Worm (Caenorhabditis elegans): ENCODE measurements around the gene snx-1.

The snx-1 gene

DNA sequence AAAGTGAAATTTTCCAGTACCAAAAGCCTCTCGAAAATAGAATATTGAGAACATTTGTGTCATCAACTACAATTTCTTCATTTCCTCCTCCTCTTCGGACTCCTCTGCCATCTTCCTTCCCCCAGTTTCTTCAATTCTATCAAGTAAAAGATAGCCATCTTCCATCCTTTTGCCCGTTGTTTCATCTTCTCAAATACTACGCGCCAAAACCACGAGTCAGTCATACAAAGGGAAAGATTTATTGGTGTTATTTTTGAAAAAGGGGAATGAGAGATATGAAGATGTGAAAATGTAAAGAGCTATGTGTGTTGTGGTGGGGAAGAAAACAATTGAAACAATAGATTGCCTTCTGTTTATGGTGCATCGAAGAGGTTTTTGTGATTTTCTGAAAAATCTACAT is 6.6 kb upstream of the snx-1 start:
- no peak for TF ChIP-seq med-1 (GFP tag; optimal IDR thresholded peaks at IDR 0.05; ENCODE audit: insufficient read depth)

DNA sequence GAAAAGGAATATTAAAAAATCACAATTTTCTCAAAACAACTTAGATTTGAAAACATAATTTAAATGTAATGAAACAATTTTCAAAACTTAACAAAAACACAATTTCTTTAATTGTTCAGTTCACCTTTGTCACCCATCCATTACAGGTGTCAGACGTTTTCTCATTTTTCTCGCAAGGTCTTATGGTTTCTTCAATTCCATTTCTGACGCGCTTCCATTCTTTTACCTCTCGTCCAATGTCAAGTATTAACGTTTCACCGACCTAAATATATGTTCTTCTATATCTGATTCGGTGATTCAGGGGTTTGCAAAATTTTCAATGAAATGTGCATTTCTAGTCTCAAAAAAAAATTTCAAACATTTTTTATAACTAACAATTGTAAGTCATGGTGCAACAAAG is 5.3 kb upstream of the snx-1 start:
- TF ChIP-seq flt-1 (GFP tag; IDR thresholded peaks at IDR 0.05) (no peak), med-1 (GFP tag; optimal IDR thresholded peaks at IDR 0.05; ENCODE audit: insufficient read depth) (no peak), cog-1 (tag; optimal IDR thresholded peaks at IDR 0.05) (no peak), ztf-29 (GFP tag; IDR thresholded peaks at IDR 0.05) (no peak), tab-1 (GFP tag; IDR thresholded peaks at IDR 0.05) (no peak)

DNA sequence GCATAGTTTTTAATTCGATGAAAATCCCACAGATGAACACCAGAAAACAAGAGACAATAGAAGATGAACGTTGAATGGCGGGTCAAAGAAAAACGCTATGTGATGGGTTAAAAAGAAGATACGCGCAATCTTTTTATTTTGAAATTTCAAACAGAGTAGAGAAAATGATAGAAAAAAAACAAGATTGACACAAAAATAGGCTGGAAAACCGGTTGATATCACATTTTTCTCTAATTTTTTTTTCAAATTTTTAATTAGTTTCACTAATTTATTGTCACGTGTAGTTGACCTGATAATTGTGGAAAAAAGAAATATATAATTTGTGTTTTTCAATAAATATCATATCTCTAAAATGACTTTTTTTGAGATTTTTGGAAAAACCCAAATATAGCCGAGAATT is 4.6 kb upstream of the snx-1 start, which contains the start of gene C05D9.9:
TSS of gene C05D9.9 (minus strand) at position 101 of the 400 bp plus-strand sequence.
- no peak for TF ChIP-seq med-1 (GFP tag; optimal IDR thresholded peaks at IDR 0.05; ENCODE audit: insufficient read depth)
- TF ChIP-seq cog-1 (tag; optimal IDR thresholded peaks at IDR 0.05), result no peak
- no peak for TF ChIP-seq ztf-29 (GFP tag; IDR thresholded peaks at IDR 0.05)
- TF ChIP-seq flt-1 (GFP tag; IDR thresholded peaks at IDR 0.05), result no peak
- no peak for TF ChIP-seq T22C8.4 (GFP tag; IDR thresholded peaks at IDR 0.05)
- TF ChIP-seq klf-2 (GFP tag; conservative IDR thresholded peaks at IDR 0.05), result no peak
- no peak for TF ChIP-seq ref-1 (GFP tag; conservative IDR thresholded peaks at IDR 0.05)
- no peak for TF ChIP-seq tab-1 (GFP tag; IDR thresholded peaks at IDR 0.05)
- TF ChIP-seq ztf-23 (GFP tag; IDR thresholded peaks at IDR 0.05), result no peak

- TF ChIP-seq ztf-23 (GFP tag; IDR thresholded peaks at IDR 0.05) (no peak), ref-1 (GFP tag; conservative IDR thresholded peaks at IDR 0.05) (no peak), med-1 (GFP tag; optimal IDR thresholded peaks at IDR 0.05; ENCODE audit: insufficient read depth) (no peak), tab-1 (GFP tag; IDR thresholded peaks at IDR 0.05) (no peak)
These were observed 3.4 kb upstream of the snx-1 start, which contains the start of gene lmp-2 for ce11 chrX:1125426-1125825. lmp-2 (plus strand) TSS chrX:1125615.

- TF ChIP-seq med-1 (GFP tag; optimal IDR thresholded peaks at IDR 0.05; ENCODE audit: insufficient read depth), result no peak
- no peak for TF ChIP-seq ztf-23 (GFP tag; IDR thresholded peaks at IDR 0.05)
- TF ChIP-seq tab-1 (GFP tag; IDR thresholded peaks at IDR 0.05), result no peak
- TF ChIP-seq ztf-29 (GFP tag; IDR thresholded peaks at IDR 0.05), result no peak
- no peak for TF ChIP-seq ref-1 (GFP tag; conservative IDR thresholded peaks at IDR 0.05)
- no peak for TF ChIP-seq T22C8.4 (GFP tag; IDR thresholded peaks at IDR 0.05)
- TF ChIP-seq klf-2 (GFP tag; conservative IDR thresholded peaks at IDR 0.05), result no peak
- no peak for TF ChIP-seq cog-1 (tag; optimal IDR thresholded peaks at IDR 0.05)
- no peak for TF ChIP-seq flt-1 (GFP tag; IDR thresholded peaks at IDR 0.05)
These were observed 2.6 kb upstream of the snx-1 start for ce11 chrX:1126207-1126606.

DNA sequence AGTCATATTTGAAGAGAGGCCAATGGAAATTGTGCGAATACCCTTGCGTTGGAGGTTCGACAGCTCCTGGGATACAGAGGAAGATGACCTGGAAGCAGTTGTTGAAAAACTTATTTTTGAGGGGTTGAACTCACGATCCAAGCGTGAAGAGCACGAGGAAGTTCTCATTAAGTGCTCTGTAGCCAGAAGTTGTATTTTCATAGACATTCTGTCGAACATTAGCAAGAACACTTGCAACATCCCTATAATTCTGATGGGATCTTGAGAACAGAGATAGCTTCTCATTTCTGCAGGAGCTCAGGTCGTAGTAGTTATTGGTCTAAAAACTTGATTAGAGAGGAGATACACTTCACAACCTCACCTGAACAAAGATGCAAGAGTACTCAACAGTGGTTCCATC is 12.8 kb downstream of the snx-1 start:
- no peak for TF ChIP-seq tab-1 (GFP tag; IDR thresholded peaks at IDR 0.05)

DNA sequence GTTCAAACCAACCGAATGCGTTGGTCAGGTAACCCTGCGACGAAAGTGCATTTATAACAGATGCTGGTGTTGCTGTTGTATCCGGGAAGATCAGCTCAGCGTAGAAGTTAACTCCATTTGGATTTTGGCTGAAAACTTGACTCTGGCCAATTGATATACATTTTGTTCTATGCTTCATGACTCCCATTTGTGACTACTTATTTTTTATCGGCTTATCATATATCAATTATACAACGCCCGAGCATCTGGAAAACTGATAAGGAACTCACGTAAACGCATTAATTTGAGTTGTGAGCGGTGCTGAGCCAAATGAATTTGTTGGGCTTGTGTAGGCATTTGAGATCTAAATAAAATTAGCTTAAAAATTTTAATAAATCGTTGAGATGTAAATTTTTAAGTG is 18.6 kb downstream of the snx-1 start:
- TF ChIP-seq T22C8.4 (GFP tag; IDR thresholded peaks at IDR 0.05) (no peak), ref-1 (GFP tag; conservative IDR thresholded peaks at IDR 0.05) (no peak), flt-1 (GFP tag; IDR thresholded peaks at IDR 0.05) (no peak), cog-1 (tag; optimal IDR thresholded peaks at IDR 0.05) (no peak), klf-2 (GFP tag; conservative IDR thresholded peaks at IDR 0.05) (no peak), ztf-29 (GFP tag; IDR thresholded peaks at IDR 0.05) (no peak), med-1 (GFP tag; optimal IDR thresholded peaks at IDR 0.05; ENCODE audit: insufficient read depth) (no peak), tab-1 (GFP tag; IDR thresholded peaks at IDR 0.05) (no peak), ztf-23 (GFP tag; IDR thresholded peaks at IDR 0.05) (no peak)

ce11 chrX:1148438-1148837 is 19.7 kb downstream of the snx-1 start, which contains the start of the genes R193.2 and R193.6:
R193.2 (minus strand) TSS chrX:1148585.
R193.6 (plus strand) TSS chrX:1148787.
- TF ChIP-seq ztf-29 (GFP tag; IDR thresholded peaks at IDR 0.05), result no peak

- no peak for TF ChIP-seq med-1 (GFP tag; optimal IDR thresholded peaks at IDR 0.05; ENCODE audit: insufficient read depth)
- TF ChIP-seq ref-1 (GFP tag; conservative IDR thresholded peaks at IDR 0.05), result no peak
- no peak for TF ChIP-seq cog-1 (tag; optimal IDR thresholded peaks at IDR 0.05)
- no peak for TF ChIP-seq klf-2 (GFP tag; conservative IDR thresholded peaks at IDR 0.05)
- no peak for TF ChIP-seq ztf-29 (GFP tag; IDR thresholded peaks at IDR 0.05)
- TF ChIP-seq T22C8.4 (GFP tag; IDR thresholded peaks at IDR 0.05), result no peak
- TF ChIP-seq tab-1 (GFP tag; IDR thresholded peaks at IDR 0.05), result no peak
- TF ChIP-seq flt-1 (GFP tag; IDR thresholded peaks at IDR 0.05), result no peak
- TF ChIP-seq ztf-23 (GFP tag; IDR thresholded peaks at IDR 0.05), result no peak
These were observed 25.9 kb downstream of the snx-1 start, which contains the start of gene R193.1 for ce11 chrX:1154648-1155047. R193.1 (plus strand) TSS chrX:1154948.

DNA sequence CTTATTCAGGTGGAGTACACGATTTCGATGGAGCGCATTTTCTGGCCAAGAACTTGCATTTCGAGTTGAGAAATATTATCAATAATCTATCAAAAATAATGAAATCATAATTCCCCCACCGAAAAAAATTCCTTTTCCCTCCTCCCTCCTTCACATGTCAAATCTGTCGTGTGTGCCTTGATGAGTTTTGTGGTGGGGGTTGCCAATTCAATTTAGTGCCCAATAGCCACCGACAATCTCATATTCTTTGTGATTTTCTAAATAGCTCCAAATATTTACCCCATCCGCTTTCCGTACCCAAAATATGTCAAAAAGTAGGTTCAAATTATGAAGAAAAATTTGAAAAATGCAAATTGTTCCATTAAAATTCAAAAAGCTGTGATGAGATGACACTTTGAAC is 33.2 kb downstream of the snx-1 start, which contains the start of gene tmc-1:
TSS of gene tmc-1 (plus strand) at position 189 of the 400 bp plus-strand sequence.
- TF ChIP-seq ztf-29 (GFP tag; IDR thresholded peaks at IDR 0.05) (no peak), ztf-23 (GFP tag; IDR thresholded peaks at IDR 0.05) (no peak), T22C8.4 (GFP tag; IDR thresholded peaks at IDR 0.05) (no peak), med-1 (GFP tag; optimal IDR thresholded peaks at IDR 0.05; ENCODE audit: insufficient read depth) (no peak), flt-1 (GFP tag; IDR thresholded peaks at IDR 0.05) (no peak), ref-1 (GFP tag; conservative IDR thresholded peaks at IDR 0.05) (no peak), klf-2 (GFP tag; conservative IDR thresholded peaks at IDR 0.05) (no peak), tab-1 (GFP tag; IDR thresholded peaks at IDR 0.05) (no peak), cog-1 (tag; optimal IDR thresholded peaks at IDR 0.05) (no peak)

DNA sequence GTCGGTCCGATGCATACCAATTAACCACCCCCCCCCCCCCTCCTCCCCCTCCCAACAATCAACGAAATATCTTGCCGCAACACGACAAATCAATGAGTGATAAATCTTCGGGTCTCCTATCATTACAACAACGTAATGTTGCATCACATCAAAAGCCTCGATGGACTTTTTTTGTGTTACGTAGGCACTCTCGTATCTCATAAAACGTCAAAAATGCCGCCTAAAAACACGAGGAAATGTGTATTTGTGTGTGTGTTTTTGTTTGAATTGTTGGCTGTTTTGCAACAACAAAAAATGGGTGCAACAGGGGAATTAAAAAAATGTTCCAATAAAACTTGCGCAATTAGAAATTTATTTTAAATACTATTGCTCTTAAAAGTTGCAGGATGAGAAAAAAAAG is 38.4 kb downstream of the snx-1 start:
- no peak for TF ChIP-seq ref-1 (GFP tag; conservative IDR thresholded peaks at IDR 0.05)
- TF ChIP-seq tab-1 (GFP tag; IDR thresholded peaks at IDR 0.05), result no peak
- TF ChIP-seq flt-1 (GFP tag; IDR thresholded peaks at IDR 0.05), result no peak
- TF ChIP-seq ztf-29 (GFP tag; IDR thresholded peaks at IDR 0.05), result no peak
- TF ChIP-seq T22C8.4 (GFP tag; IDR thresholded peaks at IDR 0.05), result no peak
- no peak for TF ChIP-seq cog-1 (tag; optimal IDR thresholded peaks at IDR 0.05)
